Fruit fly (Drosophila melanogaster): ENCODE results near the gene loh.

Gene loh

dm6 chr2L:10442048-10442790, at the start of gene loh:
loh (plus strand) TSS chr2L:10442534.
- TF ChIP-seq Clk (GFP tag; optimal IDR thresholded peaks at IDR 0.05) (no peak), CG7045 (GFP tag; optimal IDR thresholded peaks at IDR 0.05) (no peak), tj (GFP tag; optimal IDR thresholded peaks at IDR 0.05) (no peak), cnc (optimal IDR thresholded peaks at IDR 0.05) (no peak), cic (GFP tag; optimal IDR thresholded peaks at IDR 0.05) (no peak), pad (GFP tag; optimal IDR thresholded peaks at IDR 0.05) (no peak), Crg-1 (GFP tag; optimal IDR thresholded peaks at IDR 0.05) (no peak), bab1 (GFP tag; optimal IDR thresholded peaks at IDR 0.05) (no peak), kay (GFP tag; ENCODE audit: borderline replicate concordance) (no peak), ovo (GFP tag; optimal IDR thresholded peaks at IDR 0.05) (no peak), Hr96 (GFP tag; optimal IDR thresholded peaks at IDR 0.05) (no peak)

DNA sequence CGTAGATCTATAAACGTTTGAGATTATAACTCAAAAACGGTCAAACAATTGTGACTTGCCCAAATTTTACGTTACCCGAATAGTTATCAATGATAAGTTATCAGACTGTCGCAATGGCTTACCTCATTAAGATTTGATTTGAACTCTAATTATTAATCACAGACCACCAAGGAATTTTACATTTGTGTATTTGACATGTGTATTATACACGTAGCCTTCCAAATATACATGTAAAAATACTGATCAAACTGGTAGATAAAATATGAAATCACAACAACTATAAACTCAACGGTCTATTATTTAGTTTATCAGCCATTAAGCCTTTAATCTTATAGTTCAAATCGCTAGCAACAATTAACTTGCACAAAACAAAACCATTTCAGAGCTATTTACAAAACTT, 48.9 kb upstream of the loh start:
- TF ChIP-seq Mnt (GFP tag; optimal IDR thresholded peaks at IDR 0.05): no peak
- no peak for TF ChIP-seq tj (GFP tag; optimal IDR thresholded peaks at IDR 0.05)
- no peak for TF ChIP-seq Hr96 (GFP tag; optimal IDR thresholded peaks at IDR 0.05)
- no peak for TF ChIP-seq cic (GFP tag; optimal IDR thresholded peaks at IDR 0.05)
- TF ChIP-seq Clk (GFP tag; optimal IDR thresholded peaks at IDR 0.05): no peak
- TF ChIP-seq kay (GFP tag; ENCODE audit: borderline replicate concordance): no peak
- TF ChIP-seq CG1620 (GFP tag; optimal IDR thresholded peaks at IDR 0.05): no peak
- no peak for TF ChIP-seq CG12768 (GFP tag; optimal IDR thresholded peaks at IDR 0.05)
- no peak for TF ChIP-seq ovo (GFP tag; optimal IDR thresholded peaks at IDR 0.05)
- no peak for TF ChIP-seq CG14711 (tag; optimal IDR thresholded peaks at IDR 0.05)
- TF ChIP-seq bab1 (GFP tag; optimal IDR thresholded peaks at IDR 0.05): no peak
- TF ChIP-seq CG33017 (tag; optimal IDR thresholded peaks at IDR 0.05): no peak
- no peak for TF ChIP-seq CG11617 (GFP tag; optimal IDR thresholded peaks at IDR 0.05)
- no peak for TF ChIP-seq Crg-1 (GFP tag; optimal IDR thresholded peaks at IDR 0.05)

dm6 chr2L:10395035-10395434, 47.3 kb upstream of the loh start:
- TF ChIP-seq bab1 (GFP tag; optimal IDR thresholded peaks at IDR 0.05): no peak
- TF ChIP-seq tj (GFP tag; optimal IDR thresholded peaks at IDR 0.05): peak; percentile 96

DNA sequence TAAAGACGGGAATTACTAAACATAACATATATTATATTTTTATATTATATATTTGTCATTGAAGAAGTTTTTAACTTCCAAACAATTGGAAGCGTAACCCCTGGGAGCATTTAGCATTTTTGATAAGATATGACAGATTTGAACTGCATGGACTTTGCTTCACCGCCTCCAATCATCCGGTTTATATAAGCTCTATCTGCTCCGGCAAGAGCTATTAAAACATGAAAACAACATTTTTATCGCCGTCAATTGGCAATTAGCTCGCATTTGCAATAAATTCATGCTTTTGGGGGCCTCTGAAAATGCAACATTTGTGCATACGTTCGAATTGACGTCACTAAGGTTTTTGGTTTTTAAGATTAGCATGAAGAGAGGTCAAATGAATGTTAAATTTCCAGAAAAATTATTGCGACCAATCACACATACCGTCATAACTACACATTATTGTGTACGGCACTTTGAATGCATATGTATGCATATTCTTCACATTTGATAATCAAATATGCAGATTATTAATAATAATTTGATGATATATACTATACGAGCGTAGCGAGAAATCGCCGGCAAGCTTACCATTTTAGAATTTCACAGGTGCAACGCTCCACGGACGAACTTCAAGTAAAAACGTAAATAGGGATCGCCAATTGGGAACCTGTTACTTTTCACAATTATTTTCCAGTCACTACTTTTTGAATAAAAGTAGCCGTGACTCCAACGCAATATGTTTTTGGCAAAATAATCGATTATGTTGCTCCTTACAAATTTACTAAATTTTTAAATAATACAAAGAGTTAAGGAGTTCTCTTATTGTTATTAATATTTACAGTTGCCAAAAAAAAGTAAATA, 46.5 kb upstream of the loh start, which contains the start of gene Mdh1:
Gene Mdh1, minus strand, starts transcription at position 691 of the 846 bp plus-strand sequence.
- TF ChIP-seq CG11617 (GFP tag; optimal IDR thresholded peaks at IDR 0.05) (peak; percentile 5), CG12768 (GFP tag; optimal IDR thresholded peaks at IDR 0.05) (peak; percentile 19), toe (GFP tag; optimal IDR thresholded peaks at IDR 0.05) (no peak), CG5204 (GFP tag; optimal IDR thresholded peaks at IDR 0.05) (no peak), CG1620 (GFP tag; optimal IDR thresholded peaks at IDR 0.05) (no peak), ovo (GFP tag; optimal IDR thresholded peaks at IDR 0.05) (no peak), Clk (GFP tag; optimal IDR thresholded peaks at IDR 0.05) (no peak), CG33017 (tag; optimal IDR thresholded peaks at IDR 0.05) (peak; percentile 25), bab1 (GFP tag; optimal IDR thresholded peaks at IDR 0.05) (peak; percentile 32), CG7101 (tag; optimal IDR thresholded peaks at IDR 0.05) (no peak), kay (GFP tag; ENCODE audit: borderline replicate concordance) (peak; percentile 79), pad (GFP tag; optimal IDR thresholded peaks at IDR 0.05) (no peak), Mnt (GFP tag; optimal IDR thresholded peaks at IDR 0.05) (peak; percentile 28)

DNA sequence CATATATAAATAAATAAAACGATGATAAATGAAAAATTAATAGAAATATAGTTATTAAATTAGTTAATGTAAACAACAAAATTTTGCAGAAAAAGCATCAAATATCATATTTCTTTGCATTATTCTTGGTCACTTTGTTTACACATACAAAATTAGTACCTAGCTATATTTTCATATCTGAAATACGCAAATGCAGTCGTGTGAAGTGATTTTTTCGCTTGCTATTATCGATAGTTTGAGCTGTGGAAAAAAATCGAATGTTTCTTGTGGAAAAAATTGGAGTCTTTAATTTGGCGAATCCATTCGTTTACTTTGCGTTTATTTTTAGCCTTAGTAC, 45.9 kb upstream of the loh start, which contains the start of gene Cnot4:
Gene Cnot4, plus strand, starts transcription at position 229 of the 337 bp plus-strand sequence.
- TF ChIP-seq cnc (optimal IDR thresholded peaks at IDR 0.05): no peak
- no peak for TF ChIP-seq CG5204 (GFP tag; optimal IDR thresholded peaks at IDR 0.05)
- no peak for TF ChIP-seq CG33017 (tag; optimal IDR thresholded peaks at IDR 0.05)
- TF ChIP-seq CG7101 (tag; optimal IDR thresholded peaks at IDR 0.05): no peak

dm6 chr2L:10396877-10397587, 45.3 kb upstream of the loh start:
- TF ChIP-seq cnc (optimal IDR thresholded peaks at IDR 0.05) (no peak), CG12768 (GFP tag; optimal IDR thresholded peaks at IDR 0.05) (no peak), cic (GFP tag; optimal IDR thresholded peaks at IDR 0.05) (peak; percentile 59), Mnt (GFP tag; optimal IDR thresholded peaks at IDR 0.05) (peak; percentile 65), tj (GFP tag; optimal IDR thresholded peaks at IDR 0.05) (peak; percentile 84), kay (GFP tag; ENCODE audit: borderline replicate concordance) (peak; percentile 99)

Data from whole organism, adult.